Worm (Caenorhabditis elegans): ENCODE data around the gene nhr-9.

The nhr-9 gene

ce11 chrIII:7095156-7095555 lies at the start of gene nhr-9:
Gene nhr-9 (plus strand): TSS chrIII:7095462.
- peak; percentile 82 for TF ChIP-seq fkh-8 (tag; optimal IDR thresholded peaks at IDR 0.05)
- no peak for TF ChIP-seq efl-1 (optimal IDR thresholded peaks at IDR 0.05)
- TF ChIP-seq efl-1 (GFP tag; optimal IDR thresholded peaks at IDR 0.05 in 1 of 2): no peak
- no peak for TF ChIP-seq unc-98 (GFP tag; IDR thresholded peaks at IDR 0.05)
- TF ChIP-seq ceh-90 (tag; optimal IDR thresholded peaks at IDR 0.05): no peak
- TF ChIP-seq zip-4 (GFP tag; optimal IDR thresholded peaks at IDR 0.05): no peak
- TF ChIP-seq snu-23 (GFP tag; optimal IDR thresholded peaks at IDR 0.05): no peak
- TF ChIP-seq nhr-76 (tag; optimal IDR thresholded peaks at IDR 0.05): no peak
- TF ChIP-seq ztf-4 (tag; optimal IDR thresholded peaks at IDR 0.05): no peak
- TF ChIP-seq mab-9 (GFP tag; IDR thresholded peaks at IDR 0.05): no peak
- TF ChIP-seq sox-4 (tag; optimal IDR thresholded peaks at IDR 0.05): peak; percentile 39
- TF ChIP-seq egl-13 (tag; optimal IDR thresholded peaks at IDR 0.05): no peak
- TF ChIP-seq nhr-19 (GFP tag; conservative IDR thresholded peaks at IDR 0.05): no peak
- no peak for TF ChIP-seq nhr-28 (tag; optimal IDR thresholded peaks at IDR 0.05)
- no peak for TF ChIP-seq nhr-85 (tag)
- TF ChIP-seq nhr-71 (tag; optimal IDR thresholded peaks at IDR 0.05): peak; percentile 50
- TF ChIP-seq egl-27 (tag; optimal IDR thresholded peaks at IDR 0.05): no peak
- no peak for TF ChIP-seq alr-1 (tag; optimal IDR thresholded peaks at IDR 0.05; ENCODE audit: borderline replicate concordance)
- TF ChIP-seq xbp-1 (tag; optimal IDR thresholded peaks at IDR 0.05): no peak
- TF ChIP-seq ztf-11 (tag; optimal IDR thresholded peaks at IDR 0.05): no peak
- no peak for TF ChIP-seq skn-1 (tag; optimal IDR thresholded peaks at IDR 0.05)
- no peak for TF ChIP-seq lin-35 (GFP tag; optimal IDR thresholded peaks at IDR 0.05)
- no peak for TF ChIP-seq elt-2 (tag; optimal IDR thresholded peaks at IDR 0.05)
- TF ChIP-seq snpc-4 (tag; optimal IDR thresholded peaks at IDR 0.05): no peak
- TF ChIP-seq ces-1 (GFP tag; optimal IDR thresholded peaks at IDR 0.05): no peak
- TF ChIP-seq C34B4.2 (tag; optimal IDR thresholded peaks at IDR 0.05): no peak
- TF ChIP-seq unc-62 (GFP tag; optimal IDR thresholded peaks at IDR 0.05): no peak
- TF ChIP-seq nhr-12 (tag; optimal IDR thresholded peaks at IDR 0.05): no peak
- TF ChIP-seq F16B12.6 (tag; optimal IDR thresholded peaks at IDR 0.05): no peak
- TF ChIP-seq sptf-1 (tag; optimal IDR thresholded peaks at IDR 0.05): no peak
- no peak for TF ChIP-seq mep-1 (tag; optimal IDR thresholded peaks at IDR 0.05)
- TF ChIP-seq lir-3 (tag; optimal IDR thresholded peaks at IDR 0.05; ENCODE audit: poor library complexity): no peak
- no peak for TF ChIP-seq mdl-1 (tag; optimal IDR thresholded peaks at IDR 0.05)
- TF ChIP-seq elt-3 (tag; optimal IDR thresholded peaks at IDR 0.05): no peak
- no peak for TF ChIP-seq lin-14 (GFP tag; optimal IDR thresholded peaks at IDR 0.05)
- peak; percentile 38 for TF ChIP-seq pax-3 (tag; optimal IDR thresholded peaks at IDR 0.05)
- no peak for TF ChIP-seq blmp-1 (tag; optimal IDR thresholded peaks at IDR 0.05)
- no peak for TF ChIP-seq nhr-90 (tag; optimal IDR thresholded peaks at IDR 0.05; ENCODE audit: poor library complexity)
- TF ChIP-seq ceh-8 (GFP tag; optimal IDR thresholded peaks at IDR 0.05): no peak
- no peak for TF ChIP-seq C04F5.9 (tag; optimal IDR thresholded peaks at IDR 0.05)
- no peak for TF ChIP-seq hlh-17 (GFP tag; optimal IDR thresholded peaks at IDR 0.05; ENCODE audit: borderline replicate concordance)
- TF ChIP-seq mef-2 (tag; optimal IDR thresholded peaks at IDR 0.05): no peak
- peak; percentile 64 for TF ChIP-seq nhr-11 (tag; optimal IDR thresholded peaks at IDR 0.05)
- no peak for TF ChIP-seq nhr-237 (tag; optimal IDR thresholded peaks at IDR 0.05)
- no peak for TF ChIP-seq dpl-1 (GFP tag; optimal IDR thresholded peaks at IDR 0.05)
- no peak for TF ChIP-seq lin-39 (tag; optimal IDR thresholded peaks at IDR 0.05)
- no peak for TF ChIP-seq rnt-1 (tag; optimal IDR thresholded peaks at IDR 0.05)
- no peak for TF ChIP-seq grh-1 (GFP tag; IDR thresholded peaks at IDR 0.05)
- TF ChIP-seq unc-86 (tag; optimal IDR thresholded peaks at IDR 0.05): no peak
- no peak for TF ChIP-seq fkh-4 (tag; optimal IDR thresholded peaks at IDR 0.05; ENCODE audit: borderline replicate concordance)
- no peak for TF ChIP-seq C16A3.4 (tag; optimal IDR thresholded peaks at IDR 0.05)
- TF ChIP-seq hlh-4 (tag; optimal IDR thresholded peaks at IDR 0.05): no peak
- TF ChIP-seq ceh-88 (GFP tag; IDR thresholded peaks at IDR 0.05): no peak
- TF ChIP-seq nhr-20 (tag; optimal IDR thresholded peaks at IDR 0.05): peak; percentile 11
